Worm (Caenorhabditis elegans) whole organism, L1 larva: ENCODE results near the gene Y4C6B.1.
"Not testable (repeated sequence)": the region's sequence is repeated elsewhere in the genome, so short reads cannot be mapped to it uniquely, and the experiment has no call there.

Source experiments
- efl-1 ChIP-seq, 4 experiments: fragments of 150-350 bp; optimal IDR thresholded peaks in 3 of 4; peaks in 1 of 4; 1 replicate in 1 of 4; 2 replicates in 3 of 4; lab custom pipeline; 2014; ENCODE audit warnings: missing biosample characterization in 2 of 4, missing genetic modification characterization in 2 of 4, missing genetic modification reagents in 2 of 4
- unc-62 ChIP-seq: fragments of 150-350 bp; optimal IDR thresholded peaks from 2 replicates; lab custom pipeline; 2014; ENCODE audit warnings: missing biosample characterization, missing genetic modification reagents, missing genetic modification characterization
- unc-86 ChIP-seq: sonication (generic microtip); optimal IDR thresholded peaks from 2 replicates; lab custom pipeline; 2016; ENCODE audit warnings: missing genetic modification characterization, missing compliant biosample characterization
- zag-1 ChIP-seq: fragments of 150-350 bp; optimal IDR thresholded peaks from 2 replicates; lab custom pipeline; 2014; ENCODE audit warnings: missing biosample characterization, missing genetic modification characterization

- not testable (repeated sequence) for TF ChIP-seq unc-86 (tag; lab: Kevin White, UChicago); zag-1; efl-1 (optimal IDR thresholded peaks at IDR 0.05; lab: Kevin White, UChicago); unc-62 (GFP tag; lab: Kevin White, UChicago)
- peak in 1 of 2 experiments; percentile 59 for TF ChIP-seq efl-1 (GFP tag; optimal IDR thresholded peaks at IDR 0.05 in 1 of 2; lab: Kevin White, UChicago)
Observed at ce11 chrIV:5316223-5316622, 38.1 kb upstream of the Y4C6B.1 start, which contains the start of gene msp-65.
